Worm (Caenorhabditis elegans) whole organism, early embryonic: ENCODE data around the gene nhr-218.

Source experiments
- B0310.2 ChIP-seq: sonication (generic microtip); optimal IDR thresholded peaks from 2 replicates; lab custom pipeline; 2016; ENCODE audit warnings: mild to moderate bottlenecking, missing genetic modification characterization, missing compliant biosample characterization
- aly-1 ChIP-seq: sonication (generic microtip); optimal IDR thresholded peaks from 2 replicates; lab custom pipeline; 2016; ENCODE audit warnings: missing genetic modification characterization, missing compliant biosample characterization
- ama-1 ChIP-seq: fragments of 150-350 bp; optimal IDR thresholded peaks from 2 replicates; lab custom pipeline; 2014
- ceh-36 ChIP-seq: sonication (generic microtip); optimal IDR thresholded peaks from 2 replicates; lab custom pipeline; 2016; ENCODE audit warnings: missing genetic modification characterization, inconsistent platforms, missing compliant biosample characterization
- ets-7 ChIP-seq: sonication (generic microtip); optimal IDR thresholded peaks from 2 replicates; lab custom pipeline; 2016; ENCODE audit warnings: missing genotype, missing genetic modification characterization, missing compliant biosample characterization
- flt-1 ChIP-seq: fragments of 200-800 bp; sonication (Bioruptor generic); IDR thresholded peaks from 2 replicates; pipeline ENCODE4 v1.3.6; 2022; ENCODE audit warnings: missing genetic modification characterization, missing compliant biosample characterization
- hmbx-1 ChIP-seq: sonication (generic microtip); optimal IDR thresholded peaks from 2 replicates; lab custom pipeline; 2016; ENCODE audit warnings: mild to moderate bottlenecking, missing genetic modification characterization, missing compliant biosample characterization
- hnd-1 ChIP-seq: sonication (generic microtip); optimal IDR thresholded peaks from 2 replicates; lab custom pipeline; 2016; ENCODE audit warnings: missing genetic modification characterization, missing compliant biosample characterization
- pes-1 ChIP-seq: fragments of 200-800 bp; sonication (Bioruptor generic); IDR thresholded peaks from 2 replicates; pipeline ENCODE4 v1.3.6; 2022; ENCODE audit warnings: missing genetic modification reagents, missing genetic modification characterization, missing compliant biosample characterization
- sea-1 ChIP-seq: fragments of 200-800 bp; sonication (Bioruptor generic); conservative IDR thresholded peaks from 2 replicates; pipeline ENCODE4 v1.3.6; 2022; ENCODE audit warnings: missing genetic modification characterization, missing compliant biosample characterization

ce11 chrV:16233624-16234023 lies 24.6 kb upstream of the nhr-218 start, which contains the start of gene clec-233:
- TF ChIP-seq hmbx-1 (tag; lab: Kevin White, UChicago) (no peak), ama-1 (lab: Kevin White, UChicago) (no peak), aly-1 (tag; lab: Kevin White, UChicago) (no peak), flt-1 (no peak), hnd-1 (tag; lab: Kevin White, UChicago) (no peak), sea-1 (GFP tag; lab: Robert Waterston, UW) (no peak), B0310.2 (tag; lab: Kevin White, UChicago) (no peak), ceh-36 (tag; lab: Kevin White, UChicago) (no peak), pes-1 (GFP tag; lab: Robert Waterston, UW) (no peak), ets-7 (no peak)
